Worm (Caenorhabditis elegans): ENCODE measurements around the gene fbxa-89.

fbxa-89 gene

DNA sequence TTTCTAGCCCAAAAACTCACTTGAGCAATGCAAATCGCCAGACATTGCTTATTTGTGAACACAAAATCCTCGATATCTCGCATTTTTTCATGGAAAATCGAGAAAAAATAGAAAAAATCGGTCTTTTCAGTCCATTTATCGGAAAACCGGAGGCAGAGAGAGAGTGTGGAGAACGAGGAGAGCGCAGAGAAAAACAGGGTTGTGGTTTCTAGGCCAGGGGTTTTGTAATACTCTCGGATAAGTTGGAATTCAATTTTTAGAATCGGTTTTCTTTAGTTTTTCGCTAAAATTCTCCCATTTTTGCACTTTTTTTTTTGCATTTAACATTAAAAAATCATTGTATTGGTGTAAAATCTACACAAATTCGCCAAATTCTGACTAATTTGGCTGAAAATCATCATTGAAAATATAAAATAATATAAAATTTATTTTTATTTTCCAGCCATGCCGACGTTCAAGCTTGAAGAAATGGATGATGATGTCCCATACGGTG, 37.7 kb downstream of the fbxa-89 start, which contains the start of the genes Y75B8A.24 and Y75B8A.25 (continued):
- TF ChIP-seq hlh-17 (GFP tag; optimal IDR thresholded peaks at IDR 0.05; ENCODE audit: borderline replicate concordance), result no peak
- TF ChIP-seq nhr-85 (tag), result peak; percentile 95
- TF ChIP-seq irx-1 (tag; optimal IDR thresholded peaks at IDR 0.05), result peak; percentile 96
- peak; percentile 85 for TF ChIP-seq pax-3 (tag; optimal IDR thresholded peaks at IDR 0.05)
- peak; percentile 56 for TF ChIP-seq C34B4.2 (tag; optimal IDR thresholded peaks at IDR 0.05)
- TF ChIP-seq lin-39 (tag; optimal IDR thresholded peaks at IDR 0.05), result peak; percentile 78
- peak; percentile 31 for TF ChIP-seq zip-4 (GFP tag; optimal IDR thresholded peaks at IDR 0.05)
- no peak for TF ChIP-seq nhr-76 (tag; optimal IDR thresholded peaks at IDR 0.05)
- no peak for TF ChIP-seq zag-1 (tag; optimal IDR thresholded peaks at IDR 0.05)
- peak; percentile 89 for TF ChIP-seq swsn-7 (tag; optimal IDR thresholded peaks at IDR 0.05)
- no peak for TF ChIP-seq vab-15 (tag; optimal IDR thresholded peaks at IDR 0.05)
- peak; percentile 92 for TF ChIP-seq nhr-71 (tag; optimal IDR thresholded peaks at IDR 0.05)
- peak; percentile 78 for TF ChIP-seq fkh-8 (tag; optimal IDR thresholded peaks at IDR 0.05)
- peak; percentile 88 for TF ChIP-seq xbp-1 (tag; optimal IDR thresholded peaks at IDR 0.05)
- TF ChIP-seq hlh-4 (tag; optimal IDR thresholded peaks at IDR 0.05), result peak; percentile 36
- TF ChIP-seq nhr-12 (tag; optimal IDR thresholded peaks at IDR 0.05), result no peak
- TF ChIP-seq nhr-77 (tag; optimal IDR thresholded peaks at IDR 0.05), result peak; percentile 27
- peak; percentile 86 for TF ChIP-seq nhr-19 (GFP tag; conservative IDR thresholded peaks at IDR 0.05)
- no peak for TF ChIP-seq pag-3 (tag; optimal IDR thresholded peaks at IDR 0.05; ENCODE audit: borderline replicate concordance, insufficient read depth)
- peak; percentile 66 for TF ChIP-seq jun-1 (tag; optimal IDR thresholded peaks at IDR 0.05)
- no peak for TF ChIP-seq ama-1 (optimal IDR thresholded peaks at IDR 0.05)
- peak; percentile 86 for TF ChIP-seq mab-9 (GFP tag; IDR thresholded peaks at IDR 0.05)
- peak; percentile 92 for TF ChIP-seq dsc-1 (tag; optimal IDR thresholded peaks at IDR 0.05)
- peak; percentile 14 for TF ChIP-seq unc-62 (GFP tag; optimal IDR thresholded peaks at IDR 0.05)
- peak; percentile 76 for TF ChIP-seq unc-86 (tag; optimal IDR thresholded peaks at IDR 0.05)
- peak; percentile 95 for TF ChIP-seq nhr-47 (tag; optimal IDR thresholded peaks at IDR 0.05)
- peak; percentile 75 for TF ChIP-seq lin-15B (tag; optimal IDR thresholded peaks at IDR 0.05)
- TF ChIP-seq ceh-63 (GFP tag; optimal IDR thresholded peaks at IDR 0.05), result no peak
- peak; percentile 81 for TF ChIP-seq isw-1 (GFP tag; IDR thresholded peaks at IDR 0.05)
- peak; percentile 64 for TF ChIP-seq skn-1 (tag; optimal IDR thresholded peaks at IDR 0.05)
- peak; percentile 51 for TF ChIP-seq F16B12.6 (tag; optimal IDR thresholded peaks at IDR 0.05)
- TF ChIP-seq mdl-1 (tag; optimal IDR thresholded peaks at IDR 0.05), result peak in 1 of 2 experiments; percentile 34
- no peak for TF ChIP-seq egl-27 (tag; optimal IDR thresholded peaks at IDR 0.05)
- TF ChIP-seq nhr-90 (tag; optimal IDR thresholded peaks at IDR 0.05; ENCODE audit: poor library complexity), result peak; percentile 95
- TF ChIP-seq sox-4 (tag; optimal IDR thresholded peaks at IDR 0.05), result peak; percentile 92
- no peak for TF ChIP-seq unc-30 (tag; optimal IDR thresholded peaks at IDR 0.05)
- no peak for TF ChIP-seq pqm-1 (tag; optimal IDR thresholded peaks at IDR 0.05)
- TF ChIP-seq snu-23 (GFP tag; optimal IDR thresholded peaks at IDR 0.05), result peak; percentile 89
- TF ChIP-seq lin-14 (GFP tag; optimal IDR thresholded peaks at IDR 0.05), result no peak
- TF ChIP-seq lin-13 (GFP tag; optimal IDR thresholded peaks at IDR 0.05), result peak; percentile 46
- peak in 1 of 6 experiments; percentile 55 for TF ChIP-seq elt-3 (tag; optimal IDR thresholded peaks at IDR 0.05)
- TF ChIP-seq efl-3 (GFP tag; optimal IDR thresholded peaks at IDR 0.05), result peak; percentile 65
- peak; percentile 75 for TF ChIP-seq sup-37 (GFP tag; optimal IDR thresholded peaks at IDR 0.05)
- no peak for TF ChIP-seq alr-1 (tag; optimal IDR thresholded peaks at IDR 0.05; ENCODE audit: borderline replicate concordance)
- TF ChIP-seq lir-3 (tag; optimal IDR thresholded peaks at IDR 0.05; ENCODE audit: poor library complexity), result no peak
- peak; percentile 89 for TF ChIP-seq C04F5.9 (tag; optimal IDR thresholded peaks at IDR 0.05)
- no peak for TF ChIP-seq nhr-84 (tag; optimal IDR thresholded peaks at IDR 0.05)
- TF ChIP-seq egl-13 (tag; optimal IDR thresholded peaks at IDR 0.05), result peak; percentile 93
- TF ChIP-seq lsy-2 (tag; optimal IDR thresholded peaks at IDR 0.05), result peak; percentile 79 to 88
- TF ChIP-seq sptf-1 (tag; optimal IDR thresholded peaks at IDR 0.05), result no peak
- no peak for TF ChIP-seq fkh-10 (GFP tag; optimal IDR thresholded peaks at IDR 0.05)
- peak; percentile 81 for TF ChIP-seq aly-2 (tag; optimal IDR thresholded peaks at IDR 0.05)

Data from whole organism, L1 larva.